Worm (Caenorhabditis elegans): ENCODE measurements around the gene ZC443.2.

The ZC443.2 gene

DNA sequence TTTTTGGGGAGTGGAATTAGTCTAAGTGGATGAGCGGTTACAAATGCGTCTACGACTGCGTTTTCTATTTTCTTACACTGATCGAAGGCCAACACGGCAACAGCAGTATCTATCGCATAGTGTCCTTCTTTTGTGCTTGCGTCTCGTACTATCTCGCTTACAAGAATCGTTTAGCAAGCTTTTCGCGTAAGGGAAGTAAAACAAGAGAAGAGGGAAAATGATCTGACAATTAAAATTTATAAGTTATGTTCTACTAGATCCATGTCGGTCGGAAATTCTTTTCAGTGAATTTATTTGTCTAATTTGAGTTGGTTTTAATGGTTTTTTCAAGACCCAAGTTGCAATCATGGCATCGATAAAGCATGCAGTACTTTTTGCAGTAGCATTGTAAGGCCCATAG lies 24.0 kb downstream of the ZC443.2 start, which contains the start of gene fkb-4:
Gene fkb-4 (minus strand): TSS at position 101 of the 400 bp plus-strand sequence.
- no peak for TF ChIP-seq ceh-13 (GFP tag; optimal IDR thresholded peaks at IDR 0.05)
- TF ChIP-seq aly-1 (tag; optimal IDR thresholded peaks at IDR 0.05), result no peak
- TF ChIP-seq hmg-4 (GFP tag; optimal IDR thresholded peaks at IDR 0.05), result no peak
- TF ChIP-seq F13C5.2 (tag; optimal IDR thresholded peaks at IDR 0.05), result no peak
- TF ChIP-seq tbx-37 (GFP tag; conservative IDR thresholded peaks at IDR 0.05), result no peak
- TF ChIP-seq hnd-1 (tag; optimal IDR thresholded peaks at IDR 0.05), result no peak
- no peak for TF ChIP-seq B0310.2 (tag; optimal IDR thresholded peaks at IDR 0.05)
- no peak for TF ChIP-seq ets-7 (tag; optimal IDR thresholded peaks at IDR 0.05)
- no peak for TF ChIP-seq sea-1 (GFP tag; conservative IDR thresholded peaks at IDR 0.05)
- TF ChIP-seq flt-1 (GFP tag; IDR thresholded peaks at IDR 0.05), result no peak
- TF ChIP-seq tra-4 (tag; optimal IDR thresholded peaks at IDR 0.05), result no peak

DNA sequence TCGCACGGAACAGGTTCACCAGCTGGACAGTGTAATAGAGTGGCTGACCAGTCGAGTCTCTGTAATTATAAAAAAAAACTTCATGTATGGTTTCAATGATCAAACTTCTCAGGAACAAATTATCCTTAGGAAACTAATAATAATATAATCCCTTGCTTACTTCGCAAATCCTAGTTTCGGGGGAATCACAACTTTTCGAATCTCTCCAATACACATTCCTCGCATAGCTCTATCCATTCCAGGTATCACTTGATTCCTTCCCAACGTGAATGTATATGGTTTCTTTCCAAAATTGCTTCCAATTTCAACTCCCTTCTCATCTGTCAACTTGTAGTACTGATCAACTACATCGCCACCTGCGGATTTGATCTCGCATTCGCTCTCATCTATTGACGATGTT lies 24.7 kb downstream of the ZC443.2 start:
- TF ChIP-seq tra-4 (tag; optimal IDR thresholded peaks at IDR 0.05), result no peak
- TF ChIP-seq hmg-4 (GFP tag; optimal IDR thresholded peaks at IDR 0.05), result no peak
- no peak for TF ChIP-seq tbx-11 (GFP tag; IDR thresholded peaks at IDR 0.05)
- TF ChIP-seq F13C5.2 (tag; optimal IDR thresholded peaks at IDR 0.05), result no peak
- no peak for TF ChIP-seq tbx-37 (GFP tag; conservative IDR thresholded peaks at IDR 0.05)
- TF ChIP-seq pes-1 (GFP tag; IDR thresholded peaks at IDR 0.05), result no peak
- TF ChIP-seq hmbx-1 (tag; optimal IDR thresholded peaks at IDR 0.05), result no peak
- TF ChIP-seq B0310.2 (tag; optimal IDR thresholded peaks at IDR 0.05), result no peak
- no peak for TF ChIP-seq ama-1 (optimal IDR thresholded peaks at IDR 0.05)
- TF ChIP-seq sea-1 (GFP tag; conservative IDR thresholded peaks at IDR 0.05), result no peak
- TF ChIP-seq ets-7 (tag; optimal IDR thresholded peaks at IDR 0.05), result no peak
- TF ChIP-seq ceh-36 (tag; optimal IDR thresholded peaks at IDR 0.05), result no peak
- TF ChIP-seq ceh-13 (GFP tag; optimal IDR thresholded peaks at IDR 0.05), result no peak
- no peak for TF ChIP-seq aly-1 (tag; optimal IDR thresholded peaks at IDR 0.05)
- no peak for TF ChIP-seq hnd-1 (tag; optimal IDR thresholded peaks at IDR 0.05)
- no peak for TF ChIP-seq flt-1 (GFP tag; IDR thresholded peaks at IDR 0.05)
- TF ChIP-seq scrt-1 (GFP tag; IDR thresholded peaks at IDR 0.05), result no peak

DNA sequence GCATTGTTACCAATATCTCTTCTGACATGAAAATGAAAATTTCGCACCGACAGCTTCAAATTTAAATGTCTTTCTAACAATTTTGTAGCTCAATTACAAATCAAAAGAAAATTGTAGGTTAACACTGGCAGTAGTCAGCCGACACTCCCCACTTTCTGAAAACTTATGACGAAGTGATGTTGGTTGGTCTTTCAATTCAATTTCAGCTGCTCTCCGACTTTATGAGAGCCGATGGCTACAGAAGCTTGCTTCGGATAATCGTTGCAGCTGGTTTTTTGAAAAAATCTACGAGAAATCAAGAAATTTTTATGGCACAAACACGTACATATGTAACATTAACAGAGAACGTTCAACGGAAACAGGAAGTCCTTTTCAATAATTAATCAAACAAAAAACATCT lies 26.1 kb downstream of the ZC443.2 start, which contains the start of gene sre-20:
Gene sre-20 (minus strand): TSS at position 101 of the 400 bp plus-strand sequence.
- no peak for TF ChIP-seq flt-1 (GFP tag; IDR thresholded peaks at IDR 0.05)
- no peak for TF ChIP-seq aly-1 (tag; optimal IDR thresholded peaks at IDR 0.05)

DNA sequence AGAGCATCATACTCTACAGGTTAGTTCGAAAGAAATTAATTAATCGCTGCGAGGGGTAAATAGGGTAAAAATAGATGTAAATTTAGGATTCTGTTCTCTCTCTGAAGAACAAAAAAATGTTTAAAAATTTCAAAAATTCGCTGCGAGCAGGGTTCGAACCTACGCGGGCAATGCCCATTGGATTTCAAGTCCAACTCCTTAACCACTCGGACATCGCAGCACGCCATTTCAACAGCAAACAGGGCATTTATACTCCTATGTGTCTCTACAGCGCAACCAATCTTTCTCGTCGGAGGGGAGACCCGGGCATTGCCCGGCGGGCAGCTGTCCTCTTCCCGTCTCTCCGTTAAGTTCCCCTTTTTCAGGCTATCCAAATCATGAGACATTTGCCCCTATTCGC lies 30.7 kb downstream of the ZC443.2 start:
- TF ChIP-seq pes-1 (GFP tag; IDR thresholded peaks at IDR 0.05) (peak; percentile 97), ets-7 (tag; optimal IDR thresholded peaks at IDR 0.05) (peak; percentile 77), ama-1 (optimal IDR thresholded peaks at IDR 0.05) (no peak), scrt-1 (GFP tag; IDR thresholded peaks at IDR 0.05) (peak; percentile 98), hmbx-1 (tag; optimal IDR thresholded peaks at IDR 0.05) (peak; percentile 80), sea-1 (GFP tag; conservative IDR thresholded peaks at IDR 0.05) (peak; percentile 98), tbx-11 (GFP tag; IDR thresholded peaks at IDR 0.05) (peak; percentile 95), flt-1 (GFP tag; IDR thresholded peaks at IDR 0.05) (peak; percentile 97), ceh-13 (GFP tag; optimal IDR thresholded peaks at IDR 0.05) (peak; percentile 85), hnd-1 (tag; optimal IDR thresholded peaks at IDR 0.05) (peak; percentile 88), aly-1 (tag; optimal IDR thresholded peaks at IDR 0.05) (peak; percentile 90), ceh-36 (tag; optimal IDR thresholded peaks at IDR 0.05) (peak; percentile 93), hmg-4 (GFP tag; optimal IDR thresholded peaks at IDR 0.05) (peak; percentile 94), F13C5.2 (tag; optimal IDR thresholded peaks at IDR 0.05) (peak; percentile 88), B0310.2 (tag; optimal IDR thresholded peaks at IDR 0.05) (peak; percentile 90), tra-4 (tag; optimal IDR thresholded peaks at IDR 0.05) (peak; percentile 74), tbx-37 (GFP tag; conservative IDR thresholded peaks at IDR 0.05) (peak; percentile 94)

DNA sequence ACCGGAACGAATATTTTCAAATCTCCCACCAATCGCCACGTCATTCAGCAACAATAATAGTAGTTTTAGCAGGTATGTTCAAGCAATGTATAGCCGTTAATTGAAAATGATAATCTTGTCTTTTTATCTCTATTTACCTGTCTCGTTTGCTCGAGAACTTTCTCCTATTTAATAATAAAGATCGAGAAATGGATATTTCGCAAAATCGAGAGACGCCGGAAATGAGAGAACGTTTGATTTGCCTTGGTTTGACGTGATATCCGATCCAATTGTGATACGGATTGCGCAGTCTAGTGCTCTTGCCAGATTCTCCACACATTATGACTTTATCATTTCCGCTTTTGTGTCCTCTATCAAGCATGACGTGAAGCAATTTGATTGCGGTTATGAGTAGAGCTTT lies 37.1 kb downstream of the ZC443.2 start:
- TF ChIP-seq ama-1 (optimal IDR thresholded peaks at IDR 0.05) (no peak), hmbx-1 (tag; optimal IDR thresholded peaks at IDR 0.05) (no peak), tbx-11 (GFP tag; IDR thresholded peaks at IDR 0.05) (no peak), aly-1 (tag; optimal IDR thresholded peaks at IDR 0.05) (no peak), tra-4 (tag; optimal IDR thresholded peaks at IDR 0.05) (no peak), pes-1 (GFP tag; IDR thresholded peaks at IDR 0.05) (no peak), hmg-4 (GFP tag; optimal IDR thresholded peaks at IDR 0.05) (no peak), tbx-37 (GFP tag; conservative IDR thresholded peaks at IDR 0.05) (no peak), flt-1 (GFP tag; IDR thresholded peaks at IDR 0.05) (no peak), F13C5.2 (tag; optimal IDR thresholded peaks at IDR 0.05) (no peak), sea-1 (GFP tag; conservative IDR thresholded peaks at IDR 0.05) (no peak), hnd-1 (tag; optimal IDR thresholded peaks at IDR 0.05) (no peak), ceh-13 (GFP tag; optimal IDR thresholded peaks at IDR 0.05) (no peak)

DNA sequence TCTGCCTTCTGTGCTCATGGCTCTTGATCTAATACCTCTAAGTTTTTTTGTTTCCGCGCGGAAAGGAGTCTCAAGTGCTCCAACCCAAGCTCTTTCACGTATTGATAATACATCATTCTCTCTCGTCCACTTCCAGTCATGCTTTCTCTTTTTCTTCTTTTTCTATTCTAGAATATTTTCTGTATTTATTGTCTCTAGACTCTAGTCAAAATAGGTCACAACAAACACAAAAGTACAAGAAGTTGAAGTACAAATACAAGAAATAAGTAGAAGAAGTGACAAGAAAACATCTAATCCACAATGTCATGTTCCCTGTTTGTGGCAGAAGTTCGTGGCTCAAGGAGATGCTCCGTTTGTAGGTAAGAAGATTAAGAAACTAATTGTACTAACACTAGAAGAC lies 37.8 kb downstream of the ZC443.2 start, which contains the start of gene ZC455.1:
Gene ZC455.1 (plus strand): TSS at position 301 of the 400 bp plus-strand sequence.
- TF ChIP-seq hmbx-1 (tag; optimal IDR thresholded peaks at IDR 0.05) (no peak), B0310.2 (tag; optimal IDR thresholded peaks at IDR 0.05) (no peak), ets-7 (tag; optimal IDR thresholded peaks at IDR 0.05) (no peak), scrt-1 (GFP tag; IDR thresholded peaks at IDR 0.05) (no peak), flt-1 (GFP tag; IDR thresholded peaks at IDR 0.05) (no peak), tra-4 (tag; optimal IDR thresholded peaks at IDR 0.05) (no peak), sea-1 (GFP tag; conservative IDR thresholded peaks at IDR 0.05) (no peak), ceh-36 (tag; optimal IDR thresholded peaks at IDR 0.05) (no peak)

DNA sequence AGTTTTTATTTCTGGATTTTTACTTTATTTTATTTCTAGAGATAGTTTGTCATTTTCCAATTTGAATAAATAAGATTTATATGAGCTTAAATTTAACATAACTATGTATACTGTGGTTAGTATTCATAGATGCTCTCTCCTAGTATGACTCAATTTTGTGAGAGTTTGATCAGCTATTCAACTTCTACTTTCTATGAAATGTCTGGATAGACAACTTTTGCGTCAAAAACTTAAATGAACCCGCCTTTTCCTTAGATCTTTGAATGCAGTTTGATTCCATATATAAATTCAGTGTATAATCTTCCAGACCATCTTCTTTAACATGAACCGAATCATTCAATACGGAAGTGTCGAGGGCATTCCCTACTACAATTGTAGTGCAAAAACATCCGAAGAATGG lies 42.0 kb downstream of the ZC443.2 start, which contains the start of gene srt-43:
Gene srt-43 (plus strand): TSS at position 301 of the 400 bp plus-strand sequence.
- no peak for TF ChIP-seq scrt-1 (GFP tag; IDR thresholded peaks at IDR 0.05)
- no peak for TF ChIP-seq aly-1 (tag; optimal IDR thresholded peaks at IDR 0.05)
- TF ChIP-seq sea-1 (GFP tag; conservative IDR thresholded peaks at IDR 0.05), result no peak
- no peak for TF ChIP-seq ets-7 (tag; optimal IDR thresholded peaks at IDR 0.05)
- TF ChIP-seq pes-1 (GFP tag; IDR thresholded peaks at IDR 0.05), result no peak
- TF ChIP-seq hmg-4 (GFP tag; optimal IDR thresholded peaks at IDR 0.05), result no peak
- no peak for TF ChIP-seq tra-4 (tag; optimal IDR thresholded peaks at IDR 0.05)
- no peak for TF ChIP-seq tbx-37 (GFP tag; conservative IDR thresholded peaks at IDR 0.05)
